Worm (Caenorhabditis elegans) whole organism, L1 larva: ENCODE data around the gene acc-4.
A peak's percentile ranks its signal among the peaks of the same experiment; 100 is the strongest.

Experiments
- F16B12.6 ChIP-seq: fragments of 150-350 bp; optimal IDR thresholded peaks from 2 replicates; lab custom pipeline; 2014; ENCODE audit warnings: missing biosample characterization, missing genetic modification characterization
- alr-1 ChIP-seq: fragments of 200-800 bp; sonication (Bioruptor generic); optimal IDR thresholded peaks from 2 replicates; lab custom pipeline; 2018; ENCODE audit warnings: borderline replicate concordance, mild to moderate bottlenecking, missing genetic modification characterization, missing compliant biosample characterization
- ama-1 ChIP-seq: fragments of 150-350 bp; optimal IDR thresholded peaks from 2 replicates; lab custom pipeline; 2014
- ceh-88 ChIP-seq: fragments of 200-800 bp; sonication (Bioruptor generic); IDR thresholded peaks from 2 replicates; pipeline ENCODE4 v1.3.6; 2022; ENCODE audit warnings: missing genetic modification characterization, missing compliant biosample characterization
- ceh-90 ChIP-seq: sonication (generic microtip); optimal IDR thresholded peaks from 2 replicates; lab custom pipeline; 2016; ENCODE audit warnings: missing genetic modification characterization, missing compliant biosample characterization
- ces-1 ChIP-seq: fragments of 150-350 bp; optimal IDR thresholded peaks from 2 replicates; lab custom pipeline; 2014; ENCODE audit warnings: missing biosample characterization, missing genetic modification reagents, missing genetic modification characterization
- dpl-1 ChIP-seq, 3 experiments: fragments of 150-350 bp in 2 of 3; sonication (generic microtip) in 1 of 3; optimal IDR thresholded peaks; 2 replicates each; lab custom pipeline; 2014 to 2017; ENCODE audit warnings: missing biosample characterization in 3 of 3, missing genetic modification characterization in 3 of 3, missing genetic modification reagents in 3 of 3
- dsc-1 ChIP-seq: sonication (generic microtip); optimal IDR thresholded peaks from 2 replicates; lab custom pipeline; 2016; ENCODE audit warnings: mild to moderate bottlenecking, missing genetic modification characterization, missing compliant biosample characterization
- efl-1 ChIP-seq, 4 experiments: fragments of 150-350 bp; optimal IDR thresholded peaks in 3 of 4; peaks in 1 of 4; 1 replicate in 1 of 4; 2 replicates in 3 of 4; lab custom pipeline; 2014; ENCODE audit warnings: missing biosample characterization in 2 of 4, missing genetic modification characterization in 2 of 4, missing genetic modification reagents in 2 of 4
- efl-3 ChIP-seq: fragments of 200-800 bp; sonication (Bioruptor generic); optimal IDR thresholded peaks from 2 replicates; lab custom pipeline; 2018; ENCODE audit warnings: mild to moderate bottlenecking, missing genetic modification characterization, missing compliant biosample characterization
- egl-13 ChIP-seq: sonication (generic microtip); optimal IDR thresholded peaks from 2 replicates; lab custom pipeline; 2016; ENCODE audit warnings: missing genotype, missing genetic modification reagents, missing genetic modification characterization, missing compliant biosample characterization
- ets-5 ChIP-seq: fragments of 200-800 bp; sonication (Bioruptor generic); IDR thresholded peaks from 2 replicates; pipeline ENCODE4 v1.3.6; 2022; ENCODE audit warnings: missing genetic modification characterization, missing compliant biosample characterization
- fkh-10 ChIP-seq: sonication (generic microtip); optimal IDR thresholded peaks from 2 replicates; lab custom pipeline; 2017; ENCODE audit warnings: missing biosample characterization, missing genetic modification reagents, missing genetic modification characterization
- fkh-4 ChIP-seq: sonication (generic microtip); optimal IDR thresholded peaks from 2 replicates; lab custom pipeline; 2016; ENCODE audit warnings: missing compliant biosample characterization, missing genetic modification characterization, borderline replicate concordance
- fkh-8 ChIP-seq: sonication (generic microtip); optimal IDR thresholded peaks from 2 replicates; lab custom pipeline; 2016; ENCODE audit warnings: mild to moderate bottlenecking, missing genetic modification characterization, missing compliant biosample characterization
- fos-1 ChIP-seq: fragments of 150-350 bp; optimal IDR thresholded peaks from 2 replicates; lab custom pipeline; 2014; ENCODE audit warnings: missing biosample characterization, missing genetic modification characterization
- grh-1 ChIP-seq: fragments of 200-800 bp; sonication (Bioruptor generic); IDR thresholded peaks from 2 replicates; pipeline ENCODE4 v1.3.6; 2022; ENCODE audit warnings: missing genetic modification reagents, missing genetic modification characterization, missing compliant biosample characterization
- hlh-4 ChIP-seq: sonication (generic microtip); optimal IDR thresholded peaks from 2 replicates; lab custom pipeline; 2016; ENCODE audit warnings: mild to moderate bottlenecking, missing genetic modification characterization, missing compliant biosample characterization
- isw-1 ChIP-seq: fragments of 200-800 bp; sonication (Bioruptor generic); IDR thresholded peaks from 2 replicates; pipeline ENCODE4 v1.3.6; 2022; ENCODE audit warnings: missing genetic modification characterization, missing compliant biosample characterization
- mep-1 ChIP-seq: fragments of 150-350 bp; optimal IDR thresholded peaks from 2 replicates; lab custom pipeline; 2014; ENCODE audit warnings: missing biosample characterization, missing genetic modification characterization
- nhr-19 ChIP-seq: fragments of 200-800 bp; sonication (Bioruptor generic); conservative IDR thresholded peaks from 2 replicates; pipeline ENCODE4 v1.3.6; 2022; ENCODE audit warnings: missing genetic modification characterization, missing compliant biosample characterization
- nhr-47 ChIP-seq: sonication (generic microtip); optimal IDR thresholded peaks from 2 replicates; lab custom pipeline; 2016; ENCODE audit warnings: mild to moderate bottlenecking, missing genetic modification characterization, moderate library complexity, missing compliant biosample characterization
- nhr-76 ChIP-seq: sonication (generic microtip); optimal IDR thresholded peaks from 2 replicates; lab custom pipeline; 2017; ENCODE audit warnings: missing biosample characterization, missing genetic modification characterization
- nhr-85 ChIP-seq: sonication (generic microtip); peaks from one replicate; lab custom pipeline; 2016; ENCODE audit warnings: missing genetic modification characterization, inconsistent platforms, missing compliant biosample characterization
- pag-3 ChIP-seq: sonication (generic microtip); optimal IDR thresholded peaks from 2 replicates; lab custom pipeline; 2017; ENCODE audit warnings: missing genetic modification characterization, mild to moderate bottlenecking, missing compliant biosample characterization, antibody characterized with exemption, borderline replicate concordance; ENCODE audit not compliant: insufficient read depth
- pax-3 ChIP-seq: fragments of 200-800 bp; sonication (Bioruptor generic); optimal IDR thresholded peaks from 2 replicates; lab custom pipeline; 2018; ENCODE audit warnings: mild to moderate bottlenecking, missing genetic modification characterization, moderate library complexity, missing compliant biosample characterization
- rnt-1 ChIP-seq: sonication (generic microtip); optimal IDR thresholded peaks from 2 replicates; lab custom pipeline; 2016; ENCODE audit warnings: mild to moderate bottlenecking, missing genetic modification characterization, moderate library complexity, missing compliant biosample characterization
- sox-4 ChIP-seq: sonication (generic microtip); optimal IDR thresholded peaks from 2 replicates; lab custom pipeline; 2016; ENCODE audit warnings: missing genetic modification characterization, missing compliant biosample characterization
- sptf-1 ChIP-seq: fragments of 150-350 bp; optimal IDR thresholded peaks from 2 replicates; lab custom pipeline; 2014; ENCODE audit warnings: missing biosample characterization, missing genetic modification characterization
- tlp-1 ChIP-seq: fragments of 150-350 bp; optimal IDR thresholded peaks from 2 replicates; lab custom pipeline; 2014; ENCODE audit warnings: missing biosample characterization, missing genetic modification characterization
- unc-130 ChIP-seq: fragments of 150-350 bp; optimal IDR thresholded peaks from 2 replicates; lab custom pipeline; 2017; ENCODE audit warnings: missing biosample characterization, missing genetic modification characterization, inconsistent platforms
- unc-30 ChIP-seq: sonication (generic microtip); optimal IDR thresholded peaks from 2 replicates; lab custom pipeline; 2017; ENCODE audit warnings: missing biosample characterization, missing genetic modification characterization
- unc-62 ChIP-seq: fragments of 150-350 bp; optimal IDR thresholded peaks from 2 replicates; lab custom pipeline; 2014; ENCODE audit warnings: missing biosample characterization, missing genetic modification reagents, missing genetic modification characterization
- unc-86 ChIP-seq: sonication (generic microtip); optimal IDR thresholded peaks from 2 replicates; lab custom pipeline; 2016; ENCODE audit warnings: missing genetic modification characterization, missing compliant biosample characterization
- vab-15 ChIP-seq: sonication (generic microtip); optimal IDR thresholded peaks from 2 replicates; lab custom pipeline; 2017; ENCODE audit warnings: missing genotype, mild to moderate bottlenecking, missing genetic modification characterization, missing compliant biosample characterization
- zag-1 ChIP-seq: fragments of 150-350 bp; optimal IDR thresholded peaks from 2 replicates; lab custom pipeline; 2014; ENCODE audit warnings: missing biosample characterization, missing genetic modification characterization
- zip-4 ChIP-seq: fragments of 200-800 bp; sonication (Bioruptor generic); optimal IDR thresholded peaks from 2 replicates; lab custom pipeline; 2018; ENCODE audit warnings: mild to moderate bottlenecking, missing genetic modification characterization, moderate library complexity, missing compliant biosample characterization
- ztf-11 ChIP-seq, 2 experiments: sonication (generic microtip); optimal IDR thresholded peaks; 2 replicates each; lab custom pipeline; 2016 to 2017; ENCODE audit warnings: missing genetic modification characterization in 2 of 2, missing biosample characterization in 1 of 2, missing compliant biosample characterization in 1 of 2

acc-4 gene

DNA sequence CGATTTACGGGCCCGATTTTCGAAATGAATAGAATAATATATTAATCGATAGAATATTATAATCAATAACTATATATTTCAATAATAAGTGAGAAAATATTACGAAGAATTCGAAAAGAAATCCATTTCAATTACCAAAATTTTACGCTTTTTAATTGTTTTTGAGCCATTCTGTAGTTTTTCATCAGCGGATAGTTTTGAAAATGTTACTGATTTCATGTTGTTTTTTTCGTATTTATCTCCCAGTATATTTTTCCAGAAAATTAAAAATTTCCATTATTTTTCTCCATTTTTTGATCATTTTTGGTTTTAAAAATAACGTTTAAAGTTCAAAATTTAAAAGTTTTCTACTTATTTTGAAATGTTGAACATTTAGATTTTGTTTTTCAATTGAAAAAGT lies 21.8 kb upstream of the acc-4 start, which contains the start of gene T28A8.3:
TSS of gene T28A8.3 (plus strand) at position 301 of the 400 bp plus-strand sequence.
- no peak for TF ChIP-seq fkh-4
- no peak for TF ChIP-seq fkh-8
- TF ChIP-seq zip-4, result no peak
- no peak for TF ChIP-seq nhr-76 (tag; lab: Kevin White, UChicago)
- no peak for TF ChIP-seq nhr-19 (GFP tag; lab: Robert Waterston, UW)
- TF ChIP-seq nhr-47 (tag; lab: Kevin White, UChicago), result no peak
- TF ChIP-seq grh-1 (GFP tag; lab: Robert Waterston, UW), result no peak
- TF ChIP-seq ceh-90 (tag; lab: Kevin White, UChicago), result no peak
- TF ChIP-seq ztf-11 (tag; optimal IDR thresholded peaks at IDR 0.05; lab: Kevin White, UChicago), result no peak
- no peak for TF ChIP-seq unc-86 (tag; lab: Kevin White, UChicago)
- no peak for TF ChIP-seq vab-15 (tag; lab: Kevin White, UChicago)
- TF ChIP-seq egl-13 (tag; lab: Kevin White, UChicago), result no peak
- TF ChIP-seq unc-62 (GFP tag; lab: Kevin White, UChicago), result no peak
- TF ChIP-seq unc-30 (tag; lab: Kevin White, UChicago), result no peak
- no peak for TF ChIP-seq efl-3
- no peak for TF ChIP-seq mep-1 (tag; lab: Kevin White, UChicago)
- TF ChIP-seq hlh-4 (tag; lab: Kevin White, UChicago), result no peak
- no peak for TF ChIP-seq ama-1
- no peak for TF ChIP-seq rnt-1 (tag; lab: Kevin White, UChicago)
- TF ChIP-seq nhr-85 (tag; lab: Kevin White, UChicago), result no peak

DNA sequence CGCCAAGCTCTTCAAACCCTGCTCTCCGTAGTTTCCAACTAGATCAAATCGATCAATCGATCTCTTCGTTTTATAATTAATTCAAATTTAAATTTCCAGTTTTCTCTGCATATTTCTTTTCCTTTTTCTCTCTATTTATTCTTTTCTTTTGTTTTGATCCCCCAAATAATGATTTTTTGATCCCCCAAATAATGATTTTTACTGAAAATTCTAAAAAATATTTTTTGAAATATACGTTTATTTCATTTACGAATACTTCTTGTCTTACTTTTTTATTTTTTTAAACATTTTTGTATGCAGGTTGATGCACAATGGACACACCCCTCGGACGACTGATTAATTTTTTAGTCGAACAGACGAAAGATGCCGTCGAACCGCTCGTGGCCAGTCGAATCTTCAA lies 19.5 kb upstream of the acc-4 start, which contains the start of gene T28A8.4:
TSS of gene T28A8.4 (plus strand) at position 301 of the 400 bp plus-strand sequence.
- no peak for TF ChIP-seq fos-1 (tag; lab: Kevin White, UChicago)
- no peak for TF ChIP-seq fkh-4
- no peak for TF ChIP-seq ceh-88 (GFP tag; lab: Robert Waterston, UW)
- TF ChIP-seq pax-3 (tag; lab: Kevin White, UChicago), result no peak
- TF ChIP-seq hlh-4 (tag; lab: Kevin White, UChicago), result no peak
- TF ChIP-seq zag-1 (tag; lab: Kevin White, UChicago), result no peak
- no peak for TF ChIP-seq unc-130
- TF ChIP-seq sox-4 (tag; lab: Kevin White, UChicago), result no peak
- no peak for TF ChIP-seq fkh-10 (GFP tag; lab: Kevin White, UChicago)
- TF ChIP-seq sptf-1 (tag; lab: Kevin White, UChicago), result no peak
- no peak for TF ChIP-seq efl-3
- no peak for TF ChIP-seq dsc-1 (tag; lab: Kevin White, UChicago)
- TF ChIP-seq alr-1, result no peak
- no peak for TF ChIP-seq pag-3
- TF ChIP-seq F16B12.6 (tag; lab: Kevin White, UChicago), result no peak
- TF ChIP-seq, all 84 proteins: peak for 0

DNA sequence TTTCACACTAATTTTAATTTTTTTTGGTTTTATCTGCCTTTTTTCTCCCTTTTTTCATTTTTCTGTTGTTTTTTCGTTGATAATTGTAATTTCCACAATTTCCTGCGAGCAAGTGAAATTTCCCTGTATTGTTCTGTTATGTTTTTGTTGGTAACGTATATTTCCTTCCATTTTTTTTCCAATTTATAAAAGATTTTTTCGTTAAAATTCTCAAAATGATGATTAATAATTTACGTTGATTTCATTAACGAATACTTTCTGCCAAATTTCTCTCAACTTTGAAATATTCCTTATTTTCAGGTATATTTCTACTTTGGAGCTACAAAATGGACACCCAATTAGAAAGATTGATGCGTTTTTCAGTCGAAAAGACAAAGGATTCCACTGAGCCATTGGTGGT lies 18.6 kb upstream of the acc-4 start, which contains the start of gene T28A8.8:
TSS of gene T28A8.8 (plus strand) at position 301 of the 400 bp plus-strand sequence.
- TF ChIP-seq fkh-8 (no peak), nhr-19 (GFP tag; lab: Robert Waterston, UW) (no peak), ztf-11 (tag; optimal IDR thresholded peaks at IDR 0.05; lab: Kevin White, UChicago) (no peak), ces-1 (no peak), tlp-1 (tag; lab: Kevin White, UChicago) (no peak), isw-1 (no peak), ets-5 (no peak), dpl-1 (GFP tag; optimal IDR thresholded peaks at IDR 0.05; lab: Kevin White, UChicago) (no peak)

DNA sequence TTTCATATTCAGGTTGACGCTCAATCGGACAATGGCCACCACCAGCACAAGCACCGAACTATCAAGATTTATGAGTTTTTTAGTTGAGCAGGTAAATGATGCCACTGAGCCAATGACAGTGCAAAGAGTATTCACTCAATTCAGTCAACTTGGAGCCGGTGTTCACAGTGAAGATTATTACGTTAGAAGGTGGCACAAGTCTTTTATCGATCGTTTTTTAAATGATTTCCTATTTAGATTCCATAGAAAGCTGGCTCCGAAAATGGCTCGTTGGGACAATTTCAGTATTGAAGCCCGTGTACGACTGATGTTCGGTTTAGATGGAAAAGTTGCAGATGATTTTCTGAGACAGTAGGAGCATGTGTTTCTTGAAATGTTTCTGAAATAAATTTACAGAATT lies 17.7 kb upstream of the acc-4 start, which contains the start of gene T28A8.5:
TSS of gene T28A8.5 (plus strand) at position 32 of the 400 bp plus-strand sequence.
- TF ChIP-seq ama-1 (no peak), efl-1 (optimal IDR thresholded peaks at IDR 0.05; lab: Kevin White, UChicago) (no peak), efl-1 (GFP tag; optimal IDR thresholded peaks at IDR 0.05 in 1 of 2; lab: Kevin White, UChicago) (peak in 1 of 2 experiments; percentile 84)
- TF ChIP-seq, all 84 proteins: peak for 1
